Worm (Caenorhabditis elegans): ENCODE data around the gene npr-12.

npr-12 gene

ce11 chrIV:6959483-6959882, 22.0 kb upstream of the npr-12 start:
- TF ChIP-seq ceh-88 (GFP tag; IDR thresholded peaks at IDR 0.05) (no peak), fkh-10 (GFP tag; optimal IDR thresholded peaks at IDR 0.05) (peak; percentile 29), lsy-2 (tag; optimal IDR thresholded peaks at IDR 0.05) (peak in 1 of 2 experiments; percentile 17), ceh-82 (tag; optimal IDR thresholded peaks at IDR 0.05) (peak in 1 of 3 experiments; percentile 16), ces-1 (GFP tag; optimal IDR thresholded peaks at IDR 0.05) (peak; percentile 4), fkh-8 (tag; optimal IDR thresholded peaks at IDR 0.05) (no peak), nhr-237 (tag; optimal IDR thresholded peaks at IDR 0.05) (no peak), isw-1 (GFP tag; IDR thresholded peaks at IDR 0.05) (no peak), zag-1 (tag; optimal IDR thresholded peaks at IDR 0.05) (peak; percentile 37), lin-14 (GFP tag; optimal IDR thresholded peaks at IDR 0.05) (peak; percentile 78), mef-2 (tag; optimal IDR thresholded peaks at IDR 0.05) (no peak), C34B4.2 (tag; optimal IDR thresholded peaks at IDR 0.05) (no peak), jun-1 (tag; optimal IDR thresholded peaks at IDR 0.05) (no peak)

ce11 chrIV:6958696-6959095, 21.2 kb upstream of the npr-12 start:
- TF ChIP-seq nhr-12 (tag; optimal IDR thresholded peaks at IDR 0.05) = no peak
- TF ChIP-seq nhr-85 (tag) = no peak
- peak in 1 of 2 experiments; percentile 18 for TF ChIP-seq lsy-2 (tag; optimal IDR thresholded peaks at IDR 0.05)
- no peak for TF ChIP-seq snpc-4 (tag; optimal IDR thresholded peaks at IDR 0.05)
- TF ChIP-seq mep-1 (tag; optimal IDR thresholded peaks at IDR 0.05) = no peak
- no peak for TF ChIP-seq unc-30 (tag; optimal IDR thresholded peaks at IDR 0.05)
- TF ChIP-seq fkh-10 (GFP tag; optimal IDR thresholded peaks at IDR 0.05) = peak; percentile 1
- TF ChIP-seq ztf-4 (tag; optimal IDR thresholded peaks at IDR 0.05) = no peak
- peak; percentile 3 for TF ChIP-seq snu-23 (GFP tag; optimal IDR thresholded peaks at IDR 0.05)
- TF ChIP-seq pax-3 (tag; optimal IDR thresholded peaks at IDR 0.05) = no peak
- TF ChIP-seq egl-27 (tag; optimal IDR thresholded peaks at IDR 0.05) = no peak
- TF ChIP-seq nhr-76 (tag; optimal IDR thresholded peaks at IDR 0.05) = no peak
- no peak for TF ChIP-seq irx-1 (tag; optimal IDR thresholded peaks at IDR 0.05)
- TF ChIP-seq lin-35 (GFP tag; optimal IDR thresholded peaks at IDR 0.05) = no peak
- no peak for TF ChIP-seq F16B12.6 (tag; optimal IDR thresholded peaks at IDR 0.05)
- no peak for TF ChIP-seq pqm-1 (tag; optimal IDR thresholded peaks at IDR 0.05)
- no peak for TF ChIP-seq sox-4 (tag; optimal IDR thresholded peaks at IDR 0.05)
- no peak for TF ChIP-seq mef-2 (tag; optimal IDR thresholded peaks at IDR 0.05)
- no peak for TF ChIP-seq unc-62 (GFP tag; optimal IDR thresholded peaks at IDR 0.05)
- 0 out of 2 replicates have a peak, but pooled peaks have one; percentile 46 for TF ChIP-seq mab-9 (GFP tag; IDR thresholded peaks at IDR 0.05)
- TF ChIP-seq lin-15B (tag; optimal IDR thresholded peaks at IDR 0.05) = no peak
- TF ChIP-seq Y116A8C.19 (tag; optimal IDR thresholded peaks at IDR 0.05; ENCODE audit: borderline replicate concordance) = no peak
- TF ChIP-seq nhr-71 (tag; optimal IDR thresholded peaks at IDR 0.05) = peak; percentile 26
- TF ChIP-seq swsn-7 (tag; optimal IDR thresholded peaks at IDR 0.05) = peak; percentile 14
- no peak for TF ChIP-seq unc-98 (GFP tag; IDR thresholded peaks at IDR 0.05)
- no peak for TF ChIP-seq skn-1 (tag; optimal IDR thresholded peaks at IDR 0.05)
- no peak for TF ChIP-seq dsc-1 (tag; optimal IDR thresholded peaks at IDR 0.05)
- TF ChIP-seq C16A3.4 (tag; optimal IDR thresholded peaks at IDR 0.05) = no peak
- no peak for TF ChIP-seq ztf-11 (tag; optimal IDR thresholded peaks at IDR 0.05)
- TF ChIP-seq alr-1 (tag; optimal IDR thresholded peaks at IDR 0.05; ENCODE audit: borderline replicate concordance) = no peak
- TF ChIP-seq nhr-20 (tag; optimal IDR thresholded peaks at IDR 0.05) = no peak
- TF ChIP-seq fos-1 (tag; optimal IDR thresholded peaks at IDR 0.05) = no peak
- TF ChIP-seq efl-3 (GFP tag; optimal IDR thresholded peaks at IDR 0.05) = no peak
- no peak for TF ChIP-seq nhr-28 (tag; optimal IDR thresholded peaks at IDR 0.05)
- no peak for TF ChIP-seq unc-86 (tag; optimal IDR thresholded peaks at IDR 0.05)
- no peak for TF ChIP-seq ets-5 (GFP tag; IDR thresholded peaks at IDR 0.05)
- peak; percentile 32 for TF ChIP-seq fkh-8 (tag; optimal IDR thresholded peaks at IDR 0.05)
- TF ChIP-seq rnt-1 (tag; optimal IDR thresholded peaks at IDR 0.05) = no peak
- peak; percentile 80 for TF ChIP-seq lin-14 (GFP tag; optimal IDR thresholded peaks at IDR 0.05)
- TF ChIP-seq ceh-82 (tag; optimal IDR thresholded peaks at IDR 0.05) = peak in 1 of 3 experiments; percentile 22
- TF ChIP-seq mdl-1 (tag; optimal IDR thresholded peaks at IDR 0.05) = no peak
- TF ChIP-seq lin-39 (tag; optimal IDR thresholded peaks at IDR 0.05) = no peak
- no peak for TF ChIP-seq sup-37 (GFP tag; optimal IDR thresholded peaks at IDR 0.05)

Measured in whole organism, L1 larva.